Worm (Caenorhabditis elegans): Measurements from ENCODE around the gene srg-15.

ce11 chrII:8703729-8704128 is 6.5 kb downstream of the srg-15 start, which contains the start of gene ceh-7:
- TF ChIP-seq pag-3 (tag; optimal IDR thresholded peaks at IDR 0.05; ENCODE audit: borderline replicate concordance, insufficient read depth) (no peak), ceh-82 (tag; optimal IDR thresholded peaks at IDR 0.05) (no peak), nhr-237 (tag; optimal IDR thresholded peaks at IDR 0.05) (no peak), lsy-2 (tag; optimal IDR thresholded peaks at IDR 0.05) (no peak), unc-62 (GFP tag; optimal IDR thresholded peaks at IDR 0.05) (no peak), ceh-8 (GFP tag; optimal IDR thresholded peaks at IDR 0.05) (no peak), alr-1 (tag; optimal IDR thresholded peaks at IDR 0.05; ENCODE audit: borderline replicate concordance) (no peak), skn-1 (tag; optimal IDR thresholded peaks at IDR 0.05) (no peak), sptf-1 (tag; optimal IDR thresholded peaks at IDR 0.05) (no peak), nhr-77 (tag; optimal IDR thresholded peaks at IDR 0.05) (no peak)
